Fruit fly (Drosophila melanogaster) ovary, adult (tissue): ENCODE results near the gene CG9312.

Source experiments
- CG17801 ChIP-seq: fragments of 200-800 bp; optimal IDR thresholded peaks from 2 replicates; lab custom pipeline; 2019; ENCODE audit warnings: missing biosample characterization, mild to moderate bottlenecking, missing genetic modification characterization, moderate library complexity; ENCODE audit not compliant: partially characterized antibody

Gene CG9312

DNA sequence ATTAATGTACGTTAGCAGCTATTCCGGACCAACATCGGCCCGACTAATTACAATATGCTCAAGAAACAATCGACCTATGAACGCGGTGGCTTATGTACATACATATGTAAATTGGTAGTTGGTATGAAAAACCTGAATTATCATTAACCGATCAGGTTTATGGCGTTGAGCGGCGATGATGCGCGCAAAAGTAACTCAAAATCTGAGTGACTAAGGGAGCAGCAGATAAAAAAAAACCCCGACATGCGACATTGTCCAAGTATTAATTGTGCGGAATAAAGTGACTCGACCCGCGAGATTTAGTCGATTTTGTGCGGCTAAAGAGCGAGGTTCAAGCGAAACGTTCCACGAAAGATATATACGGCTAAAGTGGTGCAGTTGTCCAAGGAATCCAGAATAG, at the start of gene CG9312:
CG9312 (plus strand) TSS at position 301 of the 400 bp plus-strand sequence.
- no peak for TF ChIP-seq CG17801 (GFP tag; lab: Kevin White, UChicago)

dm6 chr3R:13716827-13717226, 48.7 kb upstream of the CG9312 start:
- TF ChIP-seq CG17801 (GFP tag; lab: Kevin White, UChicago) = no peak

DNA sequence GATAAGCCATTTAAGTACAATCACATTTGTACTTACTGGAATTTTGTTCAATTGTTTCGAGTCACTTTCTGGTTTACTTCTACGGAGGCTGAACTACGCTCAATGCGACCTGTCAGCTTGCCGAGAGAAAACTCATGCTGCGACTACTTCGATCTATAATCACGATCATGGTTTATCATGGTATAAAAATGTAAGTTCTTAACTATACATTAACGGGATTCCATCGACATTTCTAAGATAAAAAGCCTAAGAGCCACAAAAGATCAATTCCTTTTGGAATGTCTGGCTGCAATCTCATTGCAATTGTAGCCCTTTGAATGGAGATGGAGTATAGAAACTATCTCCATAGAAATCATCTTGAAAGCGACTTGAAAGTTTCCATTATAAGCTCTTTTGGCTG, 47.5 kb upstream of the CG9312 start, which contains the start of gene Ubc87F:
Ubc87F (minus strand) TSS at position 101 of the 400 bp plus-strand sequence.
- TF ChIP-seq CG17801 (GFP tag; lab: Kevin White, UChicago) = no peak

- no peak for TF ChIP-seq CG17801 (GFP tag; lab: Kevin White, UChicago)
Observed at dm6 chr3R:13719053-13719452, 46.5 kb upstream of the CG9312 start.

dm6 chr3R:13720798-13721197, 44.8 kb upstream of the CG9312 start:
- peak; percentile 30 for TF ChIP-seq CG17801 (GFP tag; lab: Kevin White, UChicago)

dm6 chr3R:13721998-13722397, 43.6 kb upstream of the CG9312 start:
- TF ChIP-seq CG17801 (GFP tag; lab: Kevin White, UChicago) = no peak

DNA sequence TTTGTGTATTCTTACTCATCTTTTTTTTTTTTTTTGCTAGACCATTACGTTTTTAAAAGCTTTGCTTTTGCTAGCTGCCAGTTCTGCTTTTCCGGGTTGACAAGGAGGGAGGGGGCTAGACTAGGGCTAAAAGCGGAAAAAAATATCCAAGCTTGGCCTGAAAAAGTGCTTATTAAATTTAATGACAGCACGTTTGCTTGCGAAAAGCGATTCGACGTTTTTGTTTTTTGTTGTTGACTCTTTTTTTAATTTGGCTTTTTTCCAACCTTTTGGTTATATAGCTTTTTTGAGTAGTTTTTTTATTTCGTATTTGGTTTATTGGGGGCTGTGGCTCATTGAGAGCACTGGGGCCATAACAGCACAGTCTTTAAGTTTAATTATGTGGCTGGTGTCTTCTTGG, 43.1 kb upstream of the CG9312 start:
- peak; percentile 92 for TF ChIP-seq CG17801 (GFP tag; lab: Kevin White, UChicago)

DNA sequence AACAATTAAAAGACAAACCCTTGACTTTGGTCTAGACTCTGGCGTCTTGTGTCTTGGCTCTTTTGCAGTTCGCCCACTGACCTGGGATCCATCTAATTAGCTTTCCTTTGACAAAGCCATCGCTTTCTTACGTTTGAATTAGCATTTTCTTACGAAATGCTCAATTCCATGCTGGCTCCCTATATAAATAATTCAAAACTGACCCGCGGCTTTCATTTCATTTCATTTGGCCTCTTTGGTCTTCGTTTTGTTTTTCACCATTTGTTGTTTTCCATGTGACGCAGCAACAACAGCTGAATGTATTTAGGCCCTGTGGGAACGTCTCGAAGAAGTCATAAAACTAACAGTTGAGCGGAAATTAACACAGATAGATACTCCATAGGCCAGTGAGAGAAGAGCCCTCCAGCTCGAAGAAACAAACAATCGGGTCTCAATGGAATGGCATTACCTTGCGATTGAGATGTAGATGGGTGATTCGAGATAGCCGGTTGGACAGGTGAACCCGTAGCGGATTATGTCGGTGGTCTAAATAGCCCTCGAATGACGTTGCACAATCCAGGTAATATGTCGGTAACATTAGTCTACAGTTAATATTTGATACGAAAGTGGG, 41.4 kb upstream of the CG9312 start:
- no peak for TF ChIP-seq CG17801 (GFP tag; lab: Kevin White, UChicago)

dm6 chr3R:13726795-13727194, 38.8 kb upstream of the CG9312 start:
- TF ChIP-seq CG17801 (GFP tag; lab: Kevin White, UChicago) = no peak

DNA sequence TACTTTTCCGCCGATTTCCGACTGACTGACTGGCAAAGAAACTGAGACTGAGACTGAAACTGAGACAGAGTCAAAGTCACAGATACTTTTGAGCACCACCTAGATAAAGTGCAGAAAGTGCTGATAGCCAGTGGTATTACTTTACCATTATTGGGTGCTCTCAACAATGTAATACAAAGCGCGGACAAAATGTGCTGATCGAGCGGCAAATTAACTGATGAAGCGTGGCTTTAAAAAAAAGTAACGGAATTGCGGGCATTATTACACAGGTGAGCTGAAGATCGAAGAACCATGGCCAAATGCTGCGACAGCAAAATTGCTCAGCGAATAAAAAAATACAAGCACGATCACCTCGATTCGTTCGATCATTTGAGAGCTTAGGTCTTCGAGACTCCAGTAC, 36.7 kb upstream of the CG9312 start:
- peak; percentile 11 for TF ChIP-seq CG17801 (GFP tag; lab: Kevin White, UChicago)

DNA sequence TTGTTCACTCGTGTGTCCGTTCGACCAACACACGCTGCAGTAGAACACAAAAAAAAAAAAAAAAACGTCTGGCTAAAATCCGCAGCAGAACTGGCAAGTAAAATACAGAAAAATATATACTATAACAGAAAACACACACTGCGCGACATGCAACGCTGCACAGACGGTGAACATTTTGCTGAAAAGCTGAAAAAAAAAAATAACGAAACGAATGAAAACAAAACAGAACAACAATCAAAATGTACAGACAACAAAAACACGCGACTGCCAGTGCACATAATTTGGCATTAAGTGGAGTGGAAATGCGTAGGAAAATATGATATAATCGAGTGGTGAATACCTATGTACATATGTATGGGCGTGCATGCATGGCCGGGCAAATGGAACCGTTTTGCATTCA, 35.6 kb upstream of the CG9312 start:
- TF ChIP-seq CG17801 (GFP tag; lab: Kevin White, UChicago) = no peak

DNA sequence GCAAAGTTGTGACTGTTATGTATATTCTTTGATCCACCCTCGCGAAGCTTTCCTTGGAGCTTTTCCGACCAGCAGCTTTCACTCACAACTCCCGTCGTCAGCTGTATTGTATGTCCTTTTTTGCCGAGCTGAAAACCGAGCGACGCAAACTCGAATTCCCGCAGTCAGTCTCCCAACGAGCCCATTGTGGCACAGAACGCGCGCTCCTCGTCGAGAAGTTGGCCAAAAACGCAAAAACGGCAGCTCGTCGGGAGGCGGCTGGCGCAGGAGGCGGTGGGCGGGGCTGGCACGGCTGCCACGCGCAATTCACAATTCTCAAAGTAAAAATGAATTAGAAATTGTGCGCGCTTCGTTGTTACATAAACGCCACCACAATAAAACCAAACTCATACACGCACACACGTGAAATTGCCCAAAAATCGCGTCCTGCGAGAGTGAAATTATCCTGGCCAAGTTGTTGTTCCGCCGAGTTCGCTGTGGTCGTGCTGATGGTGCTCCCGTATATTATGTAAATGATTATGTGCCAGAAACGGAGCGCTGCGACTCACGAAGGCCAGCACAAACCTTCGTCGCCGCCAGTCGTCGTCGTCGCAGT, 30.2 kb upstream of the CG9312 start:
- no peak for TF ChIP-seq CG17801 (GFP tag; lab: Kevin White, UChicago)

DNA sequence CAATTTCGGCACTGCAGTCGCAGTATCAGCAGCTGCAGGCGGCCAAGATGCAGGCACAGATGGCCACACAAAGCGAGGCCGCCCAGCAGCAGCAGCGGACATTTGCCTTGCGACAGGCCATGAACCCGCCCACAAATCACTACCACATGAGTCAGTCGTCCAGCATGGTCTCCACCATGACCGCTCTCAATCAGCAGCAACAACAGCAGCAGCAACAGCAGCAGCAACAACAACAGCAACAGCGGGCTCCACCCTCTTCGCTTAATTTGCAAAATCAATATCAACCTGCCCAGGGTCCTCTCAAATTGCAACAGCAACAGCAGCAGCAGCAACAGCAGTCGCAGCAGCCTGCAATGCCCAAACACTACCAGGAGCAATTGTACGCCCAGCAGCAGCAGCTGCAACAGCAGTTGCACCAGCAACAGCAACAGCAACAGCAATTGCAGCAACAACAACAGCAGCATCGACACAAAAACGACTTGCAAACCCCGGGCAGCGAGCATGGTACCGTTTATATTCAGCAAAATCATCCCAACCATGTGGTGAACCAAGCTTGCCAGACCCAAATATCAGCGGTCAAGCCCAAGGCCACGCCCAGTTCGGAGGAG, 19.4 kb upstream of the CG9312 start:
- no peak for TF ChIP-seq CG17801 (GFP tag; lab: Kevin White, UChicago)

DNA sequence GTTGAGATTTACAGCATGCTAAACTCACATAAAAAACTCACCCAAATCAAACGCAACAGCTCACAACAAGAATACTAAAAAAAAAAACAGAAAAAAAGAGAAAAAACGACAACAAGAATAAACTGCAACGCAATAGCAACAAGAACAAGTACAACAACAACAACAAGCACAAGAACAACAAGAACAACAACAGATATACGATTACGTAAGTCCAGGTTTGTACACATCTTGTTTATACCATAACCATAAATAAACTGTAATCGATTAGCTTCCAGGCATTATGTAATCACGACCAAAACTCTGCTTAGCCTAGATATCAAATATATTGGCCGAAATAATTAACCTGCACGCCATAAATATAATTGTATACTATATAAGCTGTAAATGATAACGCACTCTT, 4.0 kb upstream of the CG9312 start:
- TF ChIP-seq CG17801 (GFP tag; lab: Kevin White, UChicago) = no peak

DNA sequence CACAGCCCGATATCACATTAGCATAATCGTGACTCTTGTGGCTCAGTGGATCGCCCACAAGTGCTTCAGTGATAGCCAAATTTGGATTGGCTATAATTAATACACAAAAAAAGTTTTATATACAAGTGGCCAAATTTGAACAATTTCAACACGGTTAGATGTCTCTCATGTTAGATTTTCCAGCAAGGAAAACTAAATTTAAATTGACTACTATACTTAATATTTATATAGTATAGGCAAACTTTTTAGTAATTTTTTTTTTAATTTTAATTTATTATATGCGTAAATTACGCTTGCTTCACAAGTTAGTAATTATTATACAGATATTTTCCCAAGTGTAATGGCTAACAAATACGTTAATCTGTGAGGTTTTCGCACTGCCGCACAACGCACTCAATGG, 555 bp upstream of the CG9312 start:
- no peak for TF ChIP-seq CG17801 (GFP tag; lab: Kevin White, UChicago)

DNA sequence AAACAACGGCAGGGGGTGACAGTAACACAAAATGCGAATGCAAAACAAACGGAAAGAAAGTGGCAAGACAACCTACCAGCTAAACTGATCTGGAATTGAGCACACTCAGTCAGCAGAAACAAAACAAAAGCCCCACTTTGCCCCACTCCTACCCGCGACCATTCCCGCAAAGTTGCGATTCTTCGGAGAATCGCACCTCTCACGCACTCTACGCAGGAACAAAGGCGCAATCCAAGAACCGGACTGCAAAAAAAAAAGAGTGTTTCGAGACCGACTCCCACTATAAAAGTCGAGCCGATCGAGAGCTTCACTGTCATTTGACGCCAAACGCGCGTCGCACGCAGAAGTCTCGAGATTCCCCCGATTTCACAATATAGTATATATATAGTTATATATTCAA, 1.7 kb downstream of the CG9312 start, which contains the start of gene Cht5:
Cht5 (plus strand) TSS at position 311 of the 400 bp plus-strand sequence.
- TF ChIP-seq CG17801 (GFP tag; lab: Kevin White, UChicago) = no peak
